Fruit fly (Drosophila melanogaster): ENCODE data around the gene Fancd2.

- TF ChIP-seq h (optimal IDR thresholded peaks at IDR 0.05), result no peak
- no peak for TF ChIP-seq psq (optimal IDR thresholded peaks at IDR 0.05)
- no peak for TF ChIP-seq insv (optimal IDR thresholded peaks at IDR 0.05)
Measured at dm6 chr3R:20841840-20842239, 25.9 kb upstream of the Fancd2 start, which contains the start of gene CG15695.
